Fruit fly (Drosophila melanogaster): ENCODE data around the gene ND-PDSW.

Gene ND-PDSW

dm6 chr2L:3510002-3510401 lies 44.0 kb downstream of the ND-PDSW start, which contains the start of gene CG31954:
Gene CG31954, minus strand, starts transcription at chr2L:3510102.
- TF ChIP-seq CG8478 (optimal IDR thresholded peaks at IDR 0.05) (no peak), CTCF (optimal IDR thresholded peaks at IDR 0.05) (no peak)

- TF ChIP-seq CTCF (optimal IDR thresholded peaks at IDR 0.05) (no peak), CG8478 (optimal IDR thresholded peaks at IDR 0.05) (no peak)
Measured at dm6 chr2L:3514569-3515191, 48.7 kb downstream of the ND-PDSW start, which contains the start of the genes LeuRS and CG17593. Gene LeuRS, minus strand, starts transcription at chr2L:3514656. Gene CG17593, plus strand, starts transcription at chr2L:3514872.
